Fruit fly (Drosophila melanogaster): ENCODE measurements around the gene CG14391.
A peak's percentile ranks its signal among the peaks of the same experiment; 100 is the strongest.

CG14391 gene

dm6 chr3R:12719627-12720343, 25.1 kb upstream of the CG14391 start (continued):
- peak; percentile 74 for TF ChIP-seq CG10543 (GFP tag; optimal IDR thresholded peaks at IDR 0.05)
- TF ChIP-seq ash1 (GFP tag; optimal IDR thresholded peaks at IDR 0.05): no peak
- TF ChIP-seq pb (GFP tag; optimal IDR thresholded peaks at IDR 0.05): no peak
- TF ChIP-seq Xrp1 (GFP tag; IDR thresholded peaks at IDR 0.05): peak; percentile 36; the same call in 1 of the 2 replicates
- TF ChIP-seq Scr (GFP tag; IDR thresholded peaks at IDR 0.05; ENCODE audit: partially characterized antibody): peak; percentile 27; the same call in 1 of the 2 replicates
- TF ChIP-seq CG12104 (GFP tag; optimal IDR thresholded peaks at IDR 0.05): peak; percentile 13
- peak; percentile 63 for TF ChIP-seq CG11504 (tag; optimal IDR thresholded peaks at IDR 0.05)
- peak; percentile 59 for TF ChIP-seq abd-A (tag; optimal IDR thresholded peaks at IDR 0.05)
- TF ChIP-seq dysf (GFP tag; IDR thresholded peaks at IDR 0.05): peak; percentile 47; the same call in 1 of the 3 replicates
- TF ChIP-seq inv (GFP tag; IDR thresholded peaks at IDR 0.05; ENCODE audit: partially characterized antibody): no peak
- no peak for TF ChIP-seq dm (GFP tag; optimal IDR thresholded peaks at IDR 0.05)
- TF ChIP-seq Pdp1 (GFP tag; optimal IDR thresholded peaks at IDR 0.05): peak in 1 of 2 experiments; percentile 18
- peak; percentile 18 to 31 for TF ChIP-seq dpn (GFP tag; optimal IDR thresholded peaks at IDR 0.05)
- peak; percentile 46 for TF ChIP-seq CG13296 (GFP tag; optimal IDR thresholded peaks at IDR 0.05)
- TF ChIP-seq scrt (GFP tag; optimal IDR thresholded peaks at IDR 0.05): peak; percentile 30
- peak; percentile 9 for TF ChIP-seq ATbp (GFP tag; optimal IDR thresholded peaks at IDR 0.05)
- TF ChIP-seq Opbp (GFP tag; IDR thresholded peaks at IDR 0.05; ENCODE audit: partially characterized antibody): no peak
- TF ChIP-seq CG12219 (GFP tag; optimal IDR thresholded peaks at IDR 0.05): no peak
- TF ChIP-seq BtbVII (GFP tag; optimal IDR thresholded peaks at IDR 0.05): peak; percentile 36
- peak; percentile 76 for TF ChIP-seq row (GFP tag; IDR thresholded peaks at IDR 0.05)
- TF ChIP-seq emc (GFP tag; optimal IDR thresholded peaks at IDR 0.05): no peak
- peak; percentile 27 for TF ChIP-seq CG10267 (tag; optimal IDR thresholded peaks at IDR 0.05)
- TF ChIP-seq CG6683 (GFP tag; optimal IDR thresholded peaks at IDR 0.05): peak; percentile 31
- peak; percentile 12 for TF ChIP-seq CG6254 (GFP tag; optimal IDR thresholded peaks at IDR 0.05)
- TF ChIP-seq slbo (GFP tag; IDR thresholded peaks at IDR 0.05): peak; percentile 34; the same call in 1 of the 2 replicates
- peak; percentile 50 for TF ChIP-seq CG13424 (tag; optimal IDR thresholded peaks at IDR 0.05)
- TF ChIP-seq CG7556 (GFP tag; optimal IDR thresholded peaks at IDR 0.05): peak; percentile 50
- TF ChIP-seq Fer2 (tag; optimal IDR thresholded peaks at IDR 0.05): peak; percentile 33
- TF ChIP-seq CG6854 (GFP tag; optimal IDR thresholded peaks at IDR 0.05): peak; percentile 35
- TF ChIP-seq Stat92E (GFP tag; optimal IDR thresholded peaks at IDR 0.05): no peak
- no peak for TF ChIP-seq chn (GFP tag; optimal IDR thresholded peaks at IDR 0.05)
- peak; percentile 60 for TF ChIP-seq lbe (GFP tag; optimal IDR thresholded peaks at IDR 0.05)
- peak; percentile 36 for TF ChIP-seq CG10979 (tag; optimal IDR thresholded peaks at IDR 0.05)
- peak; percentile 67 for TF ChIP-seq CG7839 (tag; optimal IDR thresholded peaks at IDR 0.05)
- TF ChIP-seq unc-4 (GFP tag; IDR thresholded peaks at IDR 0.05; ENCODE audit: partially characterized antibody): peak; percentile 20; the same call in 1 of the 2 replicates
- TF ChIP-seq pzg (GFP tag; optimal IDR thresholded peaks at IDR 0.05): no peak
- TF ChIP-seq CG5245 (GFP tag; optimal IDR thresholded peaks at IDR 0.05): no peak
- TF ChIP-seq phol (tag; optimal IDR thresholded peaks at IDR 0.05): peak; percentile 40
- peak; percentile 49 for TF ChIP-seq CG15269 (tag; optimal IDR thresholded peaks at IDR 0.05)
- TF ChIP-seq CG32532 (GFP tag; IDR thresholded peaks at IDR 0.05): peak; percentile 53
- peak; percentile 36 for TF ChIP-seq nmo (GFP tag; optimal IDR thresholded peaks at IDR 0.05)
- no peak for TF ChIP-seq CG17568 (GFP tag; optimal IDR thresholded peaks at IDR 0.05)
- TF ChIP-seq CG4424 (GFP tag; optimal IDR thresholded peaks at IDR 0.05): peak; percentile 14
- peak; percentile 48 for TF ChIP-seq lab (GFP tag; optimal IDR thresholded peaks at IDR 0.05)
- TF ChIP-seq luna (GFP tag; optimal IDR thresholded peaks at IDR 0.05): peak; percentile 35
- TF ChIP-seq Eip74EF (GFP tag; optimal IDR thresholded peaks at IDR 0.05): no peak
- TF ChIP-seq CG17361 (GFP tag; IDR thresholded peaks at IDR 0.05): peak; percentile 42; the same call in 2 of the 3 replicates
